Fruit fly (Drosophila melanogaster) whole organism, wandering third instar larva: Measurements from ENCODE around the gene CG15547.

Source experiments
- fru ChIP-seq: fragments of 200-800 bp; sonication (Bioruptor generic); optimal IDR thresholded peaks from 3 replicates; lab custom pipeline; 2016; ENCODE audit warnings: missing biosample characterization, mild to moderate bottlenecking, missing genetic modification characterization
- h ChIP-seq: fragments of 200-800 bp; sonication (Bioruptor generic); optimal IDR thresholded peaks from 3 replicates; lab custom pipeline; 2016; ENCODE audit warnings: missing biosample characterization, mild to moderate bottlenecking, missing genetic modification characterization

- no peak for TF ChIP-seq fru (GFP tag; lab: Kevin White, UChicago)
- TF ChIP-seq h (GFP tag; lab: Kevin White, UChicago): no peak
Observed at dm6 chr3R:30859901-30860560, 23.3 kb downstream of the CG15547 start.
